Fruit fly (Drosophila melanogaster): ENCODE measurements around the gene Hinfp.
A peak's percentile ranks its signal among the peaks of the same experiment; 100 is the strongest.
"Not testable (repeated sequence)": the region's sequence is repeated elsewhere in the genome, so short reads cannot be mapped to it uniquely, and the experiment has no call there.

The Hinfp gene

dm6 chrX:644461-644860 is 19.1 kb downstream of the Hinfp start, which contains the start of gene CG13367:
Gene CG13367, plus strand, starts transcription at chrX:644761.
- not testable (repeated sequence) for TF ChIP-seq Rel (GFP tag; optimal IDR thresholded peaks at IDR 0.05); Rel (tag; optimal IDR thresholded peaks at IDR 0.05); OdsH (GFP tag; optimal IDR thresholded peaks at IDR 0.05); h (GFP tag; optimal IDR thresholded peaks at IDR 0.05)

dm6 chrX:646395-647009 is 21.2 kb downstream of the Hinfp start:
- TF ChIP-seq Vsx2 (GFP tag; optimal IDR thresholded peaks at IDR 0.05; ENCODE audit: partially characterized antibody) = no peak
- no peak for TF ChIP-seq rgr (GFP tag; optimal IDR thresholded peaks at IDR 0.05)
- no peak for TF ChIP-seq dsf (GFP tag; optimal IDR thresholded peaks at IDR 0.05; ENCODE audit: borderline replicate concordance)
- TF ChIP-seq dl (GFP tag; optimal IDR thresholded peaks at IDR 0.05; ENCODE audit: insufficient read depth in 1 of 2, partially characterized antibody in 2 of 2) = no peak
- TF ChIP-seq CG9705 (GFP tag; optimal IDR thresholded peaks at IDR 0.05) = no peak
- no peak for TF ChIP-seq Dfd (GFP tag; optimal IDR thresholded peaks at IDR 0.05)
- no peak for TF ChIP-seq psq (GFP tag; optimal IDR thresholded peaks at IDR 0.05)
- no peak for TF ChIP-seq usp (GFP tag; optimal IDR thresholded peaks at IDR 0.05)
- TF ChIP-seq Myc (optimal IDR thresholded peaks at IDR 0.05) = no peak
- TF ChIP-seq lola (GFP tag; optimal IDR thresholded peaks at IDR 0.05) = no peak
- no peak for TF ChIP-seq GATAd (GFP tag; optimal IDR thresholded peaks at IDR 0.05)
- TF ChIP-seq OdsH (GFP tag; optimal IDR thresholded peaks at IDR 0.05) = no peak
- TF ChIP-seq br (GFP tag; optimal IDR thresholded peaks at IDR 0.05) = no peak
- TF ChIP-seq dmrt93B (GFP tag; optimal IDR thresholded peaks at IDR 0.05) = no peak
- no peak for TF ChIP-seq Hr78 (GFP tag; optimal IDR thresholded peaks at IDR 0.05)
- no peak for TF ChIP-seq fru (GFP tag; optimal IDR thresholded peaks at IDR 0.05)
- no peak for TF ChIP-seq foxo (GFP tag; optimal IDR thresholded peaks at IDR 0.05)
- TF ChIP-seq Rel (GFP tag; optimal IDR thresholded peaks at IDR 0.05) = no peak
- no peak for TF ChIP-seq Rel (tag; optimal IDR thresholded peaks at IDR 0.05)
- no peak for TF ChIP-seq sage (GFP tag; optimal IDR thresholded peaks at IDR 0.05)
- TF ChIP-seq woc (GFP tag; optimal IDR thresholded peaks at IDR 0.05) = no peak

dm6 chrX:647056-647627 is 21.8 kb downstream of the Hinfp start, which contains the start of gene Roc1a:
Gene Roc1a, plus strand, starts transcription at chrX:647304.
- TF ChIP-seq Sp1 (GFP tag; optimal IDR thresholded peaks at IDR 0.05) (peak; percentile 11), HLH106 (tag; optimal IDR thresholded peaks at IDR 0.05) (peak; percentile 34), brk (GFP tag; optimal IDR thresholded peaks at IDR 0.05) (no peak), foxo (GFP tag; optimal IDR thresholded peaks at IDR 0.05) (peak in 1 of 2 experiments; percentile 39), fru (GFP tag; optimal IDR thresholded peaks at IDR 0.05) (no peak), Hr83 (GFP tag; optimal IDR thresholded peaks at IDR 0.05; ENCODE audit: poor library complexity, severe bottlenecking) (peak; percentile 10), Rel (GFP tag; optimal IDR thresholded peaks at IDR 0.05) (no peak), Rel (tag; optimal IDR thresholded peaks at IDR 0.05) (peak; percentile 33), Hnf4 (GFP tag; optimal IDR thresholded peaks at IDR 0.05) (no peak), psq (GFP tag; optimal IDR thresholded peaks at IDR 0.05) (peak; percentile 21)

dm6 chrX:654221-654620 is 28.9 kb downstream of the Hinfp start:
- TF ChIP-seq h (GFP tag; optimal IDR thresholded peaks at IDR 0.05) (no peak), N (GFP tag; optimal IDR thresholded peaks at IDR 0.05) (no peak)

dm6 chrX:654949-655348 is 29.6 kb downstream of the Hinfp start:
- TF ChIP-seq brk (GFP tag; optimal IDR thresholded peaks at IDR 0.05) (no peak), sage (GFP tag; optimal IDR thresholded peaks at IDR 0.05) (peak; percentile 91), Hnf4 (GFP tag; optimal IDR thresholded peaks at IDR 0.05) (peak; percentile 98), jim (GFP tag; optimal IDR thresholded peaks at IDR 0.05) (peak; percentile 11), Mio (GFP tag; optimal IDR thresholded peaks at IDR 0.05) (peak; percentile 87), woc (GFP tag; optimal IDR thresholded peaks at IDR 0.05) (peak; percentile 93), CG9705 (GFP tag; optimal IDR thresholded peaks at IDR 0.05) (peak; percentile 96), CrebA (GFP tag; optimal IDR thresholded peaks at IDR 0.05; ENCODE audit: borderline replicate concordance) (no peak), CG32264 (GFP tag; optimal IDR thresholded peaks at IDR 0.05) (peak; percentile 91), Dfd (GFP tag; optimal IDR thresholded peaks at IDR 0.05) (no peak), Abd-B (GFP tag; optimal IDR thresholded peaks at IDR 0.05) (no peak), usp (GFP tag; optimal IDR thresholded peaks at IDR 0.05) (no peak), dsf (GFP tag; optimal IDR thresholded peaks at IDR 0.05; ENCODE audit: borderline replicate concordance) (peak; percentile 83), rgr (GFP tag; optimal IDR thresholded peaks at IDR 0.05) (peak; percentile 98), HLH106 (tag; optimal IDR thresholded peaks at IDR 0.05) (peak; percentile 97), Vsx2 (GFP tag; optimal IDR thresholded peaks at IDR 0.05; ENCODE audit: partially characterized antibody) (no peak), sv (GFP tag; optimal IDR thresholded peaks at IDR 0.05) (peak; percentile 95), pan (optimal IDR thresholded peaks at IDR 0.05) (no peak), Hr83 (GFP tag; optimal IDR thresholded peaks at IDR 0.05; ENCODE audit: poor library complexity, severe bottlenecking) (peak; percentile 94), ey (GFP tag; optimal IDR thresholded peaks at IDR 0.05) (peak; percentile 98), Myc (optimal IDR thresholded peaks at IDR 0.05) (no peak), foxo (GFP tag; optimal IDR thresholded peaks at IDR 0.05) (peak; percentile 82 to 98), OdsH (GFP tag; optimal IDR thresholded peaks at IDR 0.05) (peak; percentile 95), Jra (GFP tag; optimal IDR thresholded peaks at IDR 0.05) (peak; percentile 93), dmrt93B (GFP tag; optimal IDR thresholded peaks at IDR 0.05) (peak; percentile 92), br (GFP tag; optimal IDR thresholded peaks at IDR 0.05) (peak; percentile 97), h (GFP tag; optimal IDR thresholded peaks at IDR 0.05) (peak; percentile 98), psq (GFP tag; optimal IDR thresholded peaks at IDR 0.05) (peak; percentile 93), Sp1 (GFP tag; optimal IDR thresholded peaks at IDR 0.05) (peak; percentile 97), lola (GFP tag; optimal IDR thresholded peaks at IDR 0.05) (no peak), N (GFP tag; optimal IDR thresholded peaks at IDR 0.05) (no peak)
